Fruit fly (Drosophila melanogaster) whole organism, embryonic: ENCODE data around the gene CG14340.

Experiments used
- Antp ChIP-seq: fragments of 200-800 bp; sonication (Bioruptor generic); optimal IDR thresholded peaks from 3 replicates; lab custom pipeline; 2016; ENCODE audit warnings: missing biosample characterization, missing genetic modification characterization
- BEAF-32 ChIP-seq: fragments of 200-800 bp; sonication (Bioruptor generic); optimal IDR thresholded peaks from 3 replicates; lab custom pipeline; 2017; ENCODE audit warnings: missing biosample characterization, missing genetic modification characterization, mild to moderate bottlenecking, moderate library complexity, missing genetic modification reagents
- CG1024 ChIP-seq: fragments of 200-800 bp; sonication (Bioruptor generic); IDR thresholded peaks from 2 replicates; pipeline ENCODE4 v1.3.6; 2022; ENCODE audit warnings: missing biosample characterization, missing genetic modification characterization
- CG10267 ChIP-seq: fragments of 200-800 bp; sonication (Bioruptor generic); optimal IDR thresholded peaks from 2 replicates; lab custom pipeline; 2018; ENCODE audit warnings: missing biosample characterization, mild to moderate bottlenecking, missing genetic modification characterization, moderate library complexity
- CG12299 ChIP-seq: fragments of 200-800 bp; sonication (Bioruptor generic); optimal IDR thresholded peaks from 2 replicates; lab custom pipeline; 2018; ENCODE audit warnings: missing biosample characterization, mild to moderate bottlenecking, missing genetic modification characterization
- CG12744 ChIP-seq: fragments of 200-800 bp; sonication (Bioruptor generic); optimal IDR thresholded peaks from 2 replicates; lab custom pipeline; 2016; ENCODE audit warnings: missing biosample characterization, missing genetic modification characterization
- CG14860 ChIP-seq: fragments of 200-800 bp; sonication (Bioruptor generic); IDR thresholded peaks from 3 replicates; pipeline ENCODE4 v1.3.6; 2022; ENCODE audit warnings: missing biosample characterization, missing genetic modification characterization; ENCODE audit not compliant: partially characterized antibody
- CG1602 ChIP-seq: fragments of 200-800 bp; sonication (Bioruptor generic); optimal IDR thresholded peaks from 3 replicates; lab custom pipeline; 2016; ENCODE audit warnings: missing biosample characterization, missing genetic modification characterization
- CG16813 ChIP-seq: fragments of 200-800 bp; sonication (Bioruptor generic); IDR thresholded peaks from 3 replicates; pipeline ENCODE4 v1.3.6; 2022; ENCODE audit warnings: missing biosample characterization, missing genetic modification characterization; ENCODE audit not compliant: partially characterized antibody
- CG17186 ChIP-seq: fragments of 200-800 bp; sonication (Bioruptor generic); optimal IDR thresholded peaks from 3 replicates; lab custom pipeline; 2017; ENCODE audit warnings: missing biosample characterization, missing genetic modification reagents, missing genetic modification characterization
- CG17359 ChIP-seq: fragments of 200-800 bp; sonication (Bioruptor generic); optimal IDR thresholded peaks from 3 replicates; lab custom pipeline; 2018; ENCODE audit warnings: missing biosample characterization, mild to moderate bottlenecking, missing genetic modification characterization, moderate library complexity
- CG17612 ChIP-seq: fragments of 200-800 bp; sonication (Bioruptor generic); IDR thresholded peaks from 2 replicates; pipeline ENCODE4 v1.3.6; 2022; ENCODE audit warnings: missing biosample characterization, missing genetic modification characterization
- CG18619 ChIP-seq: fragments of 200-800 bp; sonication (Bioruptor generic); optimal IDR thresholded peaks from 3 replicates; lab custom pipeline; 2017; ENCODE audit warnings: missing biosample characterization, mild to moderate bottlenecking, missing genetic modification characterization
- CG3163 ChIP-seq: fragments of 200-800 bp; sonication (Bioruptor generic); optimal IDR thresholded peaks from 3 replicates; lab custom pipeline; 2016; ENCODE audit warnings: missing biosample characterization, missing genetic modification characterization
- CG32772 ChIP-seq: fragments of 200-800 bp; sonication (Bioruptor generic); IDR thresholded peaks from 2 replicates; pipeline ENCODE4 v1.3.6; 2022; ENCODE audit warnings: missing biosample characterization, missing genetic modification characterization
- CG3847 ChIP-seq: fragments of 200-800 bp; sonication (Bioruptor generic); IDR thresholded peaks from 2 replicates; pipeline ENCODE4 v1.3.6; 2022; ENCODE audit warnings: missing biosample characterization, missing genetic modification characterization
- CG43689 ChIP-seq: fragments of 200-800 bp; sonication (Bioruptor generic); IDR thresholded peaks from 2 replicates; pipeline ENCODE4 v1.3.6; 2022; ENCODE audit warnings: missing biosample characterization, missing genetic modification characterization
- CG4404 ChIP-seq: fragments of 200-800 bp; sonication (Bioruptor generic); IDR thresholded peaks from 2 replicates; pipeline ENCODE4 v1.3.6; 2022; ENCODE audit warnings: missing biosample characterization, missing genetic modification characterization
- CG6689 ChIP-seq: fragments of 200-800 bp; sonication (Bioruptor generic); IDR thresholded peaks from 2 replicates; pipeline ENCODE4 v1.3.6; 2022; ENCODE audit warnings: missing biosample characterization, missing genetic modification characterization
- CG7271 ChIP-seq: fragments of 200-800 bp; sonication (Bioruptor generic); optimal IDR thresholded peaks from 2 replicates; lab custom pipeline; 2018; ENCODE audit warnings: missing biosample characterization, mild to moderate bottlenecking, missing genetic modification characterization, moderate library complexity
- CG7745 ChIP-seq: fragments of 200-800 bp; sonication (Bioruptor generic); optimal IDR thresholded peaks from 2 replicates; lab custom pipeline; 2018; ENCODE audit warnings: missing biosample characterization, mild to moderate bottlenecking, missing genetic modification characterization, moderate library complexity
- CG7786 ChIP-seq: fragments of 200-800 bp; sonication (Bioruptor generic); optimal IDR thresholded peaks from 2 replicates; lab custom pipeline; 2016; ENCODE audit warnings: missing biosample characterization, missing genetic modification characterization
- CG8765 ChIP-seq: fragments of 200-800 bp; sonication (Bioruptor generic); IDR thresholded peaks from 2 replicates; pipeline ENCODE4 v1.3.6; 2022; ENCODE audit warnings: missing biosample characterization, missing genetic modification characterization
- Camta ChIP-seq: fragments of 200-800 bp; sonication (Bioruptor generic); optimal IDR thresholded peaks from 2 replicates; lab custom pipeline; 2016; ENCODE audit warnings: missing biosample characterization, missing genetic modification characterization
- Chrac-16 ChIP-seq: fragments of 200-800 bp; sonication (Bioruptor generic); optimal IDR thresholded peaks from 3 replicates; lab custom pipeline; 2016; ENCODE audit warnings: missing biosample characterization, missing genetic modification characterization
- Dad ChIP-seq: fragments of 200-800 bp; sonication (Bioruptor generic); optimal IDR thresholded peaks from 3 replicates; lab custom pipeline; 2016; ENCODE audit warnings: missing biosample characterization, missing genetic modification characterization
- Ets97D ChIP-seq: fragments of 200-800 bp; sonication (Bioruptor generic); optimal IDR thresholded peaks from 3 replicates; lab custom pipeline; 2016; ENCODE audit warnings: missing biosample characterization, missing genetic modification characterization
- HmgD ChIP-seq: fragments of 200-800 bp; sonication (Bioruptor generic); optimal IDR thresholded peaks from 3 replicates; lab custom pipeline; 2016; ENCODE audit warnings: missing biosample characterization, missing genetic modification characterization
- HmgZ ChIP-seq: fragments of 200-800 bp; sonication (Bioruptor generic); optimal IDR thresholded peaks from 2 replicates; lab custom pipeline; 2018; ENCODE audit warnings: missing biosample characterization, mild to moderate bottlenecking, missing genetic modification characterization
- Jarid2 ChIP-seq: fragments of 200-800 bp; sonication (Bioruptor generic); optimal IDR thresholded peaks from 3 replicates; lab custom pipeline; 2017; ENCODE audit warnings: mild to moderate bottlenecking, missing biosample characterization, missing genetic modification reagents, missing genetic modification characterization
- Meics ChIP-seq: fragments of 200-800 bp; sonication (Bioruptor generic); optimal IDR thresholded peaks from 2 replicates; lab custom pipeline; 2017; ENCODE audit warnings: missing biosample characterization, mild to moderate bottlenecking, missing genetic modification characterization
- Mrtf ChIP-seq: fragments of 200-800 bp; sonication (Bioruptor generic); IDR thresholded peaks from 3 replicates; pipeline ENCODE4 v1.3.6; 2022; ENCODE audit warnings: missing biosample characterization, missing genetic modification characterization
- NC2α ChIP-seq: fragments of 200-800 bp; sonication (Bioruptor generic); optimal IDR thresholded peaks from 2 replicates; lab custom pipeline; 2016; ENCODE audit warnings: missing biosample characterization, missing genetic modification characterization
- Scr ChIP-seq: fragments of 200-800 bp; sonication (Bioruptor generic); IDR thresholded peaks from 2 replicates; pipeline ENCODE4 v1.3.6; 2022; ENCODE audit warnings: missing biosample characterization, missing genetic modification characterization; ENCODE audit not compliant: partially characterized antibody
- Ssrp ChIP-seq: fragments of 200-800 bp; sonication (Bioruptor generic); optimal IDR thresholded peaks from 2 replicates; lab custom pipeline; 2018; ENCODE audit warnings: missing biosample characterization, mild to moderate bottlenecking, missing genetic modification characterization, moderate library complexity
- bcd ChIP-seq: fragments of 200-800 bp; sonication (Bioruptor generic); optimal IDR thresholded peaks from 2 replicates; lab custom pipeline; 2017; ENCODE audit warnings: missing biosample characterization, mild to moderate bottlenecking, missing genetic modification characterization
- cas ChIP-seq: fragments of 200-800 bp; sonication (Bioruptor generic); IDR thresholded peaks from 2 replicates; pipeline ENCODE4 v1.3.6; 2022; ENCODE audit warnings: missing biosample characterization, missing genetic modification characterization
- dan ChIP-seq: fragments of 200-800 bp; sonication (Bioruptor generic); IDR thresholded peaks from 2 replicates; pipeline ENCODE4 v1.3.6; 2022; ENCODE audit warnings: missing biosample characterization, missing genetic modification characterization
- hbn ChIP-seq: fragments of 200-800 bp; sonication (Bioruptor generic); IDR thresholded peaks from 2 replicates; pipeline ENCODE4 v1.3.6; 2022; ENCODE audit warnings: missing biosample characterization, missing genetic modification characterization; ENCODE audit not compliant: partially characterized antibody
- jigr1 ChIP-seq: fragments of 200-800 bp; sonication (Bioruptor generic); IDR thresholded peaks from 3 replicates; pipeline ENCODE4 v1.3.6; 2022; ENCODE audit warnings: missing biosample characterization, missing genetic modification characterization
- onecut ChIP-seq: fragments of 200-800 bp; sonication (Bioruptor generic); IDR thresholded peaks from 2 replicates; pipeline ENCODE4 v1.3.6; 2022; ENCODE audit warnings: missing biosample characterization, missing genetic modification characterization
- pb ChIP-seq: fragments of 200-800 bp; sonication (Bioruptor generic); optimal IDR thresholded peaks from 3 replicates; lab custom pipeline; 2016; ENCODE audit warnings: missing biosample characterization, missing genetic modification characterization
- scrt ChIP-seq: fragments of 200-800 bp; sonication (Bioruptor generic); optimal IDR thresholded peaks from 2 replicates; lab custom pipeline; 2018; ENCODE audit warnings: missing biosample characterization, mild to moderate bottlenecking, missing genetic modification characterization, moderate library complexity
- seq ChIP-seq: fragments of 200-800 bp; sonication (Bioruptor generic); IDR thresholded peaks from 2 replicates; pipeline ENCODE4 v1.3.6; 2022; ENCODE audit warnings: missing biosample characterization, missing genetic modification characterization
- shn ChIP-seq: fragments of 200-800 bp; sonication (Bioruptor generic); optimal IDR thresholded peaks from 3 replicates; lab custom pipeline; 2016; ENCODE audit warnings: missing biosample characterization, missing genetic modification characterization
- sna ChIP-seq: fragments of 200-800 bp; sonication (Bioruptor generic); IDR thresholded peaks from 2 replicates; pipeline ENCODE4 v1.3.6; 2022; ENCODE audit warnings: missing biosample characterization, missing genetic modification characterization; ENCODE audit not compliant: partially characterized antibody
- trem ChIP-seq: fragments of 200-800 bp; optimal IDR thresholded peaks from 3 replicates; lab custom pipeline; 2019; ENCODE audit warnings: missing biosample characterization, mild to moderate bottlenecking, missing genetic modification characterization, moderate library complexity
- vnd ChIP-seq: fragments of 200-800 bp; sonication (Bioruptor generic); IDR thresholded peaks from 3 replicates; pipeline ENCODE4 v1.3.6; 2022; ENCODE audit warnings: missing biosample characterization, missing genetic modification characterization; ENCODE audit not compliant: partially characterized antibody

Gene CG14340

DNA sequence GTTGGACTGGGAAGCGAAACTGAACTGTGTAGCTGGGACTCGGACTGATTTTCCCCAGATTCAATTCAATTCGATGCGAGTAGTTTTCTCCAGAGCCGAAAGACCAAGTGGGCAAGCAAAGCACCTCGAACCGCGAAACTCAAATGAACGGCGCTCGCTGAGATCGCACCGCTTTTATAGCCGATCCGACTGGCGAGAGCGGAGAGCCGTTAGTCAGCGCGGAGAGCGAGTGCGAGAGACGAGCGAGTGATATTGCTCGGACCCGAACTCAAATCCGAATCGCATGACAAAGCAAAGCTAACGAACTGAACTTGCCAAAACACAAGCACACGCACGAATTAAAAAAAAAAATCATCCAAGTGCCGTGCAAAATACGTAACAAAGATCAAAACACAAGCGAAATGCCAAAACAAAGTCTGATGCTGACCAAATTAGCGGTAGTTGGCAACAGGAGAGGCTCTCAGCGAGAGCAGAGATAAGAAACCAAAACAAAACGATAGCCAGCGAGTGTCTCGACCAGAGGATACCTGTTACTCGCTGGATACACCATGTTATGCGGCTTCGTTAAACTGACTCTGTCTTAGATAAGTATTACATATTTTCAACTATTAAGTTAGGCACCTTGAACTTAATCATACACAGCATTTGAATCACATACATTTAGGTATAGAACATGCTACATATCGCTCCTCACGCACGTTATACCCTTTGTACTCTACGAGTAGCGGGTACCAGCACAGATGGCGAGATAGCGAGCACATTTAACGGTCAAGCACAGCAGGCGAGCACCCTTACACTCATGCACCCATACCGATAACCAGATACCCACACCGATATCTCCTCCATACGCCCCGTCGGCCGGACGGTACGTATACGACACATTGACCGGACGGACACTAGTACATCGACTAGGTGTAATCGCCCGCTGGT lies 6.4 kb downstream of the CG14340 start (continued):
- TF ChIP-seq pb (no peak), Ets97D (GFP tag; lab: Kevin White, UChicago) (peak; percentile 44), Dad (GFP tag; lab: Kevin White, UChicago) (peak; percentile 18), shn (peak; percentile 75), Camta (GFP tag; lab: Kevin White, UChicago) (peak; percentile 42), Jarid2 (GFP tag; lab: Kevin White, UChicago) (peak; percentile 70), CG1024 (GFP tag; lab: Robert Waterston, UW) (peak; percentile 25; the same call in 1 of the 2 replicates), CG8765 (GFP tag; lab: Robert Waterston, UW) (peak; percentile 15; the same call in 1 of the 2 replicates), vnd (GFP tag; lab: Robert Waterston, UW) (no peak), CG7271 (tag; lab: Kevin White, UChicago) (no peak), seq (peak; percentile 64; the same call in 1 of the 2 replicates), CG32772 (GFP tag; lab: Robert Waterston, UW) (peak; percentile 76), CG7745 (no peak), cas (GFP tag; lab: Robert Waterston, UW) (0 out of 2 replicates have a peak, but pooled peaks have one; percentile 18), CG16813 (GFP tag; lab: Robert Waterston, UW) (no peak), CG4404 (GFP tag; lab: Robert Waterston, UW) (peak; percentile 66), CG12299 (tag; lab: Kevin White, UChicago) (peak; percentile 17), HmgZ (peak; percentile 68), bcd (GFP tag; lab: Kevin White, UChicago) (peak; percentile 61), BEAF-32 (GFP tag; lab: Kevin White, UChicago) (no peak), CG17359 (tag; lab: Kevin White, UChicago) (peak; percentile 54), NC2α (no peak), CG7786 (GFP tag; lab: Kevin White, UChicago) (peak; percentile 83), dan (0 out of 2 replicates have a peak, but pooled peaks have one; percentile 21), CG17612 (GFP tag; lab: Robert Waterston, UW) (peak; percentile 20; the same call in 1 of the 2 replicates), onecut (GFP tag; lab: Robert Waterston, UW) (no peak; the same call in 1 of the 2 replicates), HmgD (GFP tag; lab: Kevin White, UChicago) (peak; percentile 30), Scr (no peak), CG3847 (peak; percentile 78), CG3163 (no peak), Antp (GFP tag; lab: Kevin White, UChicago) (peak; percentile 21), Mrtf (GFP tag; lab: Robert Waterston, UW) (peak; percentile 54; the same call in 2 of the 3 replicates), CG10267 (tag; lab: Kevin White, UChicago) (peak; percentile 29), CG17186 (GFP tag; lab: Kevin White, UChicago) (no peak), CG6689 (peak; percentile 85), CG18619 (GFP tag; lab: Kevin White, UChicago) (peak; percentile 79), hbn (GFP tag; lab: Robert Waterston, UW) (no peak), jigr1 (GFP tag; lab: Robert Waterston, UW) (peak; percentile 46; the same call in 1 of the 3 replicates), trem (tag; lab: Kevin White, UChicago) (no peak), Meics (GFP tag; lab: Kevin White, UChicago) (peak; percentile 80), CG43689 (GFP tag; lab: Robert Waterston, UW) (no peak), Ssrp (tag; lab: Kevin White, UChicago) (peak; percentile 44), CG1602 (GFP tag; lab: Kevin White, UChicago) (peak; percentile 63), CG14860 (GFP tag; lab: Robert Waterston, UW) (no peak), scrt (peak; percentile 58), sna (GFP tag; lab: Robert Waterston, UW) (no peak), CG12744 (GFP tag; lab: Kevin White, UChicago) (peak; percentile 28), Chrac-16 (GFP tag; lab: Kevin White, UChicago) (peak; percentile 67)
